Fruit fly (Drosophila melanogaster) whole organism, embryonic: Measurements from ENCODE around the gene CG6296.
A peak's percentile ranks its signal among the peaks of the same experiment; 100 is the strongest.

Source experiments
- B-H1 ChIP-seq: fragments of 200-800 bp; sonication (Bioruptor generic); IDR thresholded peaks from 3 replicates; pipeline ENCODE4 v1.3.6; 2022; ENCODE audit warnings: missing biosample characterization, missing genetic modification characterization
- B-H2 ChIP-seq: fragments of 200-800 bp; sonication (Bioruptor generic); optimal IDR thresholded peaks from 2 replicates; lab custom pipeline; 2018; ENCODE audit warnings: missing biosample characterization, mild to moderate bottlenecking, missing genetic modification characterization
- Bdp1 ChIP-seq: fragments of 200-800 bp; sonication (Bioruptor generic); optimal IDR thresholded peaks from 3 replicates; lab custom pipeline; 2016; ENCODE audit warnings: missing biosample characterization, missing genetic modification characterization
- CG11398 ChIP-seq: fragments of 200-800 bp; sonication (Bioruptor generic); optimal IDR thresholded peaks from 2 replicates; lab custom pipeline; 2016; ENCODE audit warnings: missing biosample characterization, missing genetic modification characterization
- CG12744 ChIP-seq: fragments of 200-800 bp; sonication (Bioruptor generic); optimal IDR thresholded peaks from 2 replicates; lab custom pipeline; 2016; ENCODE audit warnings: missing biosample characterization, missing genetic modification characterization
- CG13424 ChIP-seq: fragments of 200-800 bp; sonication (Bioruptor generic); optimal IDR thresholded peaks from 2 replicates; lab custom pipeline; 2019; ENCODE audit warnings: missing biosample characterization, mild to moderate bottlenecking, missing genetic modification characterization, moderate library complexity
- CG13775 ChIP-seq: fragments of 200-800 bp; sonication (Bioruptor generic); optimal IDR thresholded peaks from 3 replicates; lab custom pipeline; 2017; ENCODE audit warnings: missing biosample characterization, mild to moderate bottlenecking, missing genetic modification characterization
- CG1602 ChIP-seq: fragments of 200-800 bp; sonication (Bioruptor generic); optimal IDR thresholded peaks from 3 replicates; lab custom pipeline; 2016; ENCODE audit warnings: missing biosample characterization, missing genetic modification characterization
- CG17328 ChIP-seq: fragments of 200-800 bp; sonication (Bioruptor generic); IDR thresholded peaks from 2 replicates; pipeline ENCODE4 v1.3.6; 2022; ENCODE audit warnings: missing biosample characterization, missing genetic modification characterization
- CG1792 ChIP-seq: fragments of 200-800 bp; sonication (Bioruptor generic); optimal IDR thresholded peaks from 2 replicates; lab custom pipeline; 2016; ENCODE audit warnings: missing biosample characterization, missing genetic modification characterization
- CG18764 ChIP-seq: fragments of 200-800 bp; sonication (Bioruptor generic); optimal IDR thresholded peaks from 3 replicates; lab custom pipeline; 2016; ENCODE audit warnings: missing biosample characterization, missing genetic modification characterization
- CG2202 ChIP-seq: fragments of 200-800 bp; sonication (Bioruptor generic); optimal IDR thresholded peaks from 2 replicates; lab custom pipeline; 2018; ENCODE audit warnings: missing biosample characterization, mild to moderate bottlenecking, missing genetic modification characterization
- CG31224 ChIP-seq: fragments of 200-800 bp; sonication (Bioruptor generic); IDR thresholded peaks from 2 replicates; pipeline ENCODE4 v1.3.6; 2022; ENCODE audit warnings: missing biosample characterization, missing genetic modification characterization
- CG32767 ChIP-seq: fragments of 200-800 bp; sonication (Bioruptor generic); IDR thresholded peaks from 2 replicates; pipeline ENCODE4 v1.3.6; 2022; ENCODE audit warnings: missing biosample characterization, missing genetic modification characterization
- CG34224 ChIP-seq: fragments of 200-800 bp; sonication (Bioruptor generic); IDR thresholded peaks from 3 replicates; pipeline ENCODE4 v1.3.6; 2022; ENCODE audit warnings: missing biosample characterization, missing genetic modification characterization; ENCODE audit not compliant: partially characterized antibody
- CG4328 ChIP-seq: fragments of 200-800 bp; sonication (Bioruptor generic); optimal IDR thresholded peaks from 3 replicates; lab custom pipeline; 2017; ENCODE audit warnings: missing biosample characterization, missing genetic modification reagents, missing genetic modification characterization
- CG4707 ChIP-seq: fragments of 200-800 bp; sonication (Bioruptor generic); optimal IDR thresholded peaks from 2 replicates; lab custom pipeline; 2018; ENCODE audit warnings: missing biosample characterization, mild to moderate bottlenecking, missing genetic modification characterization, moderate library complexity
- CG6254 ChIP-seq: fragments of 200-800 bp; sonication (Bioruptor generic); optimal IDR thresholded peaks from 3 replicates; lab custom pipeline; 2017; ENCODE audit warnings: mild to moderate bottlenecking, missing biosample characterization, missing genetic modification reagents, missing genetic modification characterization
- CG6689 ChIP-seq: fragments of 200-800 bp; sonication (Bioruptor generic); IDR thresholded peaks from 2 replicates; pipeline ENCODE4 v1.3.6; 2022; ENCODE audit warnings: missing biosample characterization, missing genetic modification characterization
- Drgx ChIP-seq: fragments of 200-800 bp; sonication (Bioruptor generic); IDR thresholded peaks from 2 replicates; pipeline ENCODE4 v1.3.6; 2022; ENCODE audit warnings: missing biosample characterization, missing genetic modification characterization
- Elba2 ChIP-seq: fragments of 200-800 bp; sonication (Bioruptor generic); optimal IDR thresholded peaks from 3 replicates; lab custom pipeline; 2016; ENCODE audit warnings: missing biosample characterization, missing genetic modification characterization
- Hr3 ChIP-seq: fragments of 200-800 bp; sonication (Bioruptor generic); optimal IDR thresholded peaks from 3 replicates; lab custom pipeline; 2016; ENCODE audit warnings: missing biosample characterization, missing genetic modification characterization
- Hsf ChIP-seq: fragments of 200-800 bp; sonication (Bioruptor generic); optimal IDR thresholded peaks from 3 replicates; lab custom pipeline; 2016; ENCODE audit warnings: missing biosample characterization, missing genetic modification characterization
- Kr ChIP-seq: fragments of 200-800 bp; sonication (Bioruptor generic); optimal IDR thresholded peaks from 2 replicates; lab custom pipeline; 2017; ENCODE audit warnings: missing biosample characterization, mild to moderate bottlenecking, missing genetic modification characterization
- MESR4 ChIP-seq: fragments of 200-800 bp; sonication (Bioruptor generic); optimal IDR thresholded peaks from 2 replicates; lab custom pipeline; 2018; ENCODE audit warnings: missing biosample characterization, mild to moderate bottlenecking, missing genetic modification characterization, moderate library complexity
- Med ChIP-seq: fragments of 200-800 bp; sonication (Bioruptor generic); peaks from one replicate; lab custom pipeline; 2016; ENCODE audit warnings: missing biosample characterization, missing genetic modification characterization, mild to moderate bottlenecking, inconsistent platforms, moderate library complexity
- NFAT ChIP-seq: fragments of 200-800 bp; sonication (Bioruptor generic); IDR thresholded peaks from 2 replicates; pipeline ENCODE4 v1.3.6; 2022; ENCODE audit warnings: missing biosample characterization, missing genetic modification characterization
- Nf-YA ChIP-seq: fragments of 200-800 bp; sonication (Bioruptor generic); IDR thresholded peaks from 2 replicates; pipeline ENCODE4 v1.3.6; 2022; ENCODE audit warnings: missing biosample characterization, missing genetic modification characterization
- Rx ChIP-seq: fragments of 200-800 bp; sonication (Bioruptor generic); IDR thresholded peaks from 2 replicates; pipeline ENCODE4 v1.3.6; 2022; ENCODE audit warnings: missing biosample characterization, missing genetic modification characterization
- Tbp ChIP-seq: fragments of >200 bp; optimal IDR thresholded peaks from 2 replicates; lab custom pipeline; 2018; ENCODE audit warnings: missing biosample characterization, missing genetic modification characterization
- Trl ChIP-seq, 3 experiments: fragments of >200 bp in 2 of 3; fragments of 200-800 bp in 1 of 3; sonication (Bioruptor generic) in 1 of 3; optimal IDR thresholded peaks; 2 replicates in 1 of 3; 3 replicates in 2 of 3; lab custom pipeline; 2016 to 2017; ENCODE audit warnings: missing biosample characterization in 1 of 3, missing genetic modification characterization in 1 of 3
- YL-1 ChIP-seq: fragments of 200-800 bp; sonication (Bioruptor generic); optimal IDR thresholded peaks from 3 replicates; lab custom pipeline; 2017; ENCODE audit warnings: missing biosample characterization, mild to moderate bottlenecking, missing genetic modification characterization
- ase ChIP-seq: fragments of 200-800 bp; sonication (Bioruptor generic); IDR thresholded peaks from 3 replicates; pipeline ENCODE4 v1.3.6; 2022; ENCODE audit warnings: missing biosample characterization, missing genetic modification characterization
- croc ChIP-seq: fragments of 200-800 bp; sonication (Bioruptor generic); conservative IDR thresholded peaks from 3 replicates; pipeline ENCODE4 v1.3.6; 2022; ENCODE audit warnings: missing biosample characterization, missing genetic modification characterization
- dm ChIP-seq: fragments of 200-800 bp; sonication (Bioruptor generic); optimal IDR thresholded peaks from 3 replicates; lab custom pipeline; 2016; ENCODE audit warnings: missing biosample characterization, missing genetic modification characterization
- en ChIP-seq: fragments of 200-800 bp; sonication (Bioruptor generic); optimal IDR thresholded peaks from 2 replicates; lab custom pipeline; 2016; ENCODE audit warnings: missing biosample characterization, missing genetic modification characterization
- gcm ChIP-seq: fragments of 200-800 bp; sonication (Bioruptor generic); optimal IDR thresholded peaks from 2 replicates; lab custom pipeline; 2019; ENCODE audit warnings: missing biosample characterization, mild to moderate bottlenecking, missing genetic modification characterization, moderate library complexity
- gfzf ChIP-seq: fragments of 200-800 bp; sonication (Bioruptor generic); optimal IDR thresholded peaks from 2 replicates; lab custom pipeline; 2016; ENCODE audit warnings: missing biosample characterization, mild to moderate bottlenecking, missing genetic modification characterization, moderate library complexity
- h ChIP-seq: fragments of >200 bp; optimal IDR thresholded peaks from 2 replicates; lab custom pipeline; 2017
- inv ChIP-seq: fragments of 200-800 bp; sonication (Bioruptor generic); IDR thresholded peaks from 2 replicates; pipeline ENCODE4 v1.3.6; 2022; ENCODE audit warnings: missing biosample characterization, missing genetic modification characterization; ENCODE audit not compliant: partially characterized antibody
- knrl ChIP-seq: fragments of 200-800 bp; sonication (Bioruptor generic); IDR thresholded peaks from 3 replicates; pipeline ENCODE4 v1.3.6; 2022; ENCODE audit warnings: missing biosample characterization, missing genetic modification characterization; ENCODE audit not compliant: partially characterized antibody
- maf-S ChIP-seq: fragments of 200-800 bp; sonication (Bioruptor generic); optimal IDR thresholded peaks from 2 replicates; lab custom pipeline; 2016; ENCODE audit warnings: missing biosample characterization, missing genetic modification characterization
- odd ChIP-seq: fragments of 200-800 bp; sonication (Bioruptor generic); optimal IDR thresholded peaks from 2 replicates; lab custom pipeline; 2017; ENCODE audit warnings: missing biosample characterization, mild to moderate bottlenecking, missing genetic modification characterization
- schlank ChIP-seq: fragments of 200-800 bp; sonication (Bioruptor generic); optimal IDR thresholded peaks from 2 replicates; lab custom pipeline; 2018; ENCODE audit warnings: missing biosample characterization, mild to moderate bottlenecking, missing genetic modification characterization
- slp2 ChIP-seq: fragments of 200-800 bp; sonication (Bioruptor generic); optimal IDR thresholded peaks from 2 replicates; lab custom pipeline; 2016; ENCODE audit warnings: missing biosample characterization, missing genetic modification characterization
- sna ChIP-seq: fragments of 200-800 bp; sonication (Bioruptor generic); IDR thresholded peaks from 2 replicates; pipeline ENCODE4 v1.3.6; 2022; ENCODE audit warnings: missing biosample characterization, missing genetic modification characterization; ENCODE audit not compliant: partially characterized antibody
- tup ChIP-seq: fragments of 200-800 bp; sonication (Bioruptor generic); optimal IDR thresholded peaks from 2 replicates; lab custom pipeline; 2016; ENCODE audit warnings: missing biosample characterization, mild to moderate bottlenecking, missing genetic modification characterization, moderate library complexity
- vfl ChIP-seq: fragments of 200-800 bp; sonication (Bioruptor generic); optimal IDR thresholded peaks from 2 replicates; lab custom pipeline; 2016; ENCODE audit warnings: missing biosample characterization, missing genetic modification characterization
- vvl ChIP-seq: fragments of 200-800 bp; sonication (Bioruptor generic); IDR thresholded peaks from 2 replicates; pipeline ENCODE4 v1.3.6; 2022; ENCODE audit warnings: missing biosample characterization, missing genetic modification characterization
- z ChIP-seq: fragments of 200-800 bp; sonication (Bioruptor generic); IDR thresholded peaks from 3 replicates; pipeline ENCODE4 v1.3.6; 2022; ENCODE audit warnings: missing biosample characterization, missing genetic modification characterization
- zfh2 ChIP-seq: fragments of 200-800 bp; sonication (Bioruptor generic); optimal IDR thresholded peaks from 2 replicates; lab custom pipeline; 2016; ENCODE audit warnings: missing biosample characterization, missing genetic modification characterization

CG6296 gene

DNA sequence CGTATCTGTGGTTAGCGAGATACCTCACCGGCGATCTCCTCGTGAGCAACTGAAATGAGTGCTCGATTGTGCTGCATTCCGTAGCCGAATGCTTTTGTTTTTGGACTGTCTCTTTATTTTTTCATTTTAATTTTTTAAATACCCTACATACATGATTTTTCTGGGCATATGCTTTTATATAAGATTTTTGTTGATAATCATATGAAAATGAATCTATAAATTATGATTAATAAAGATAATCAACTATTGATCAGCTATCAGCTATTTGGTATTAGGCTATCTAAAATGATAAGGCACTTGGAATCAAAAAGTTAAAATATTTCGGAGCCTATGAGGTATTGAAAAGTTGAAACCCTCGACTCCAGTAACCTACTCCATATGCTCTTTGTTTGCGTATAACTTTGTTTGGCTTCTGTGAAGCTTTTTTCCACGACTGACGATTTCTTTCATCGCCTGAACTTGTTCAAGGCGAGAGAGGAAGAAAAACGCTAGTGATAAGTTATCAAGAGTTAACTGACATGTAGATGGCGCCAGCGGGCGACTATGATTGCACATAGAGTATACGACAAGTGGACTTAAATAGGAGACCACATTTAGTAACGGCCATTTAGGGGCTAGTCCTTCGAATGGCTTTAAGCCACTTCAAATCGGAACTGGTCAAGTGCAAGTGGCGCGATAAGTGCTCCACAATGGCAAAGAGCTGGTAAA lies 15.3 kb downstream of the CG6296 start, which contains the start of gene CG31076 (continued):
- TF ChIP-seq ase (no peak), schlank (tag; lab: Kevin White, UChicago) (no peak), dm (GFP tag; lab: Kevin White, UChicago) (no peak), CG2202 (tag; lab: Kevin White, UChicago) (no peak), gcm (GFP tag; lab: Kevin White, UChicago) (no peak), knrl (GFP tag; lab: Robert Waterston, UW) (no peak), Med (no peak), Rx (no peak), h (lab: Kevin White, UChicago) (no peak), Drgx (GFP tag; lab: Robert Waterston, UW) (peak; percentile 53; the same call in 1 of the 2 replicates), YL-1 (GFP tag; lab: Kevin White, UChicago) (no peak), Elba2 (GFP tag; lab: Kevin White, UChicago) (no peak), odd (GFP tag; lab: Kevin White, UChicago) (peak; percentile 22), slp2 (no peak), CG32767 (GFP tag; lab: Robert Waterston, UW) (no peak), Nf-YA (GFP tag; lab: Robert Waterston, UW) (no peak), CG1792 (no peak), NFAT (GFP tag; lab: Robert Waterston, UW) (no peak), tup (GFP tag; lab: Kevin White, UChicago) (no peak), MESR4 (no peak), CG31224 (GFP tag; lab: Robert Waterston, UW) (no peak), CG12744 (no peak), vfl (GFP tag; lab: Kevin White, UChicago) (no peak), CG11398 (GFP tag; lab: Kevin White, UChicago) (no peak), CG4707 (GFP tag; lab: Kevin White, UChicago) (no peak), CG13775 (GFP tag; lab: Kevin White, UChicago) (no peak), B-H1 (GFP tag; lab: Robert Waterston, UW) (no peak), CG4328 (GFP tag; lab: Kevin White, UChicago) (no peak), Bdp1 (GFP tag; lab: Kevin White, UChicago) (no peak), Tbp (GFP tag; lab: Kevin White, UChicago) (no peak), Hr3 (GFP tag; lab: Kevin White, UChicago) (no peak), inv (GFP tag; lab: Robert Waterston, UW) (no peak), CG34224 (GFP tag; lab: Robert Waterston, UW) (no peak), maf-S (GFP tag; lab: Kevin White, UChicago) (no peak), Trl (optimal IDR thresholded peaks at IDR 0.05; lab: Kevin White, UChicago) (no peak), Trl (GFP tag; optimal IDR thresholded peaks at IDR 0.05; lab: Kevin White, UChicago) (no peak), gfzf (GFP tag; lab: Kevin White, UChicago) (no peak), z (GFP tag; lab: Robert Waterston, UW) (no peak), CG18764 (GFP tag; lab: Kevin White, UChicago) (no peak), vvl (GFP tag; lab: Robert Waterston, UW) (no peak), CG17328 (GFP tag; lab: Robert Waterston, UW) (no peak), en (GFP tag; lab: Kevin White, UChicago) (no peak), sna (no peak), CG6689 (GFP tag; lab: Robert Waterston, UW) (peak; percentile 31; the same call in 1 of the 2 replicates), B-H2 (GFP tag; lab: Kevin White, UChicago) (no peak), Kr (GFP tag; lab: Kevin White, UChicago) (no peak), Hsf (GFP tag; lab: Kevin White, UChicago) (no peak), croc (GFP tag; lab: Robert Waterston, UW) (no peak), zfh2 (GFP tag; lab: Kevin White, UChicago) (no peak), CG6254 (GFP tag; lab: Kevin White, UChicago) (no peak), CG13424 (tag; lab: Kevin White, UChicago) (peak; percentile 49), CG1602 (GFP tag; lab: Kevin White, UChicago) (no peak)
